Fruit fly (Drosophila melanogaster) whole organism, adult: ENCODE results near the gene CG14221.

ENCODE experiments used
- CG11617 ChIP-seq: fragments of 200-800 bp; sonication (Bioruptor generic); optimal IDR thresholded peaks from 2 replicates; lab custom pipeline; 2017; ENCODE audit warnings: mild to moderate bottlenecking, missing biosample characterization, missing genetic modification reagents, missing genetic modification characterization
- CG12768 ChIP-seq: fragments of 200-800 bp; sonication (Bioruptor generic); optimal IDR thresholded peaks from 2 replicates; lab custom pipeline; 2017; ENCODE audit warnings: missing biosample characterization, missing genetic modification characterization, mild to moderate bottlenecking, moderate library complexity, missing genetic modification reagents
- CG14711 ChIP-seq: fragments of 200-800 bp; sonication (Bioruptor generic); optimal IDR thresholded peaks from 2 replicates; lab custom pipeline; 2018; ENCODE audit warnings: missing biosample characterization, mild to moderate bottlenecking, missing genetic modification characterization, moderate library complexity
- CG1620 ChIP-seq: fragments of 200-800 bp; sonication (Bioruptor generic); optimal IDR thresholded peaks from 2 replicates; lab custom pipeline; 2016; ENCODE audit warnings: missing biosample characterization, missing genetic modification characterization
- CG33017 ChIP-seq: fragments of 200-800 bp; sonication (Bioruptor generic); optimal IDR thresholded peaks from 2 replicates; lab custom pipeline; 2018; ENCODE audit warnings: missing biosample characterization, mild to moderate bottlenecking, missing genetic modification characterization, moderate library complexity
- CG5204 ChIP-seq: fragments of 200-800 bp; sonication (Bioruptor generic); optimal IDR thresholded peaks from 2 replicates; lab custom pipeline; 2016; ENCODE audit warnings: missing biosample characterization, missing genetic modification characterization
- CG7045 ChIP-seq: fragments of 200-800 bp; sonication (Bioruptor generic); optimal IDR thresholded peaks from 2 replicates; lab custom pipeline; 2017; ENCODE audit warnings: missing biosample characterization, mild to moderate bottlenecking, missing genetic modification characterization
- CG7101 ChIP-seq: fragments of 200-800 bp; sonication (Bioruptor generic); optimal IDR thresholded peaks from 2 replicates; lab custom pipeline; 2018; ENCODE audit warnings: missing biosample characterization, mild to moderate bottlenecking, missing genetic modification characterization, moderate library complexity
- Clk ChIP-seq: fragments of 200-800 bp; sonication (Bioruptor generic); optimal IDR thresholded peaks from 2 replicates; lab custom pipeline; 2017; ENCODE audit warnings: missing biosample characterization, missing genetic modification characterization
- Crg-1 ChIP-seq: fragments of 200-800 bp; sonication (Bioruptor generic); optimal IDR thresholded peaks from 2 replicates; lab custom pipeline; 2016; ENCODE audit warnings: missing biosample characterization, missing genetic modification characterization
- Hr96 ChIP-seq: fragments of 200-800 bp; sonication (Bioruptor generic); optimal IDR thresholded peaks from 2 replicates; lab custom pipeline; 2016; ENCODE audit warnings: missing biosample characterization, missing genetic modification characterization
- Mnt ChIP-seq: fragments of 200-800 bp; sonication (Bioruptor generic); optimal IDR thresholded peaks from 2 replicates; lab custom pipeline; 2016; ENCODE audit warnings: missing biosample characterization, mild to moderate bottlenecking, missing genetic modification characterization
- bab1 ChIP-seq: fragments of 200-800 bp; sonication (Bioruptor generic); optimal IDR thresholded peaks from 3 replicates; lab custom pipeline; 2019; ENCODE audit warnings: missing biosample characterization, mild to moderate bottlenecking, missing genetic modification characterization, moderate library complexity
- cic ChIP-seq: fragments of 200-800 bp; sonication (Bioruptor generic); optimal IDR thresholded peaks from 2 replicates; lab custom pipeline; 2017; ENCODE audit warnings: missing biosample characterization, mild to moderate bottlenecking, missing genetic modification characterization, moderate library complexity
- cnc ChIP-seq, 2 experiments: fragments of >200 bp; optimal IDR thresholded peaks; 2 replicates each; lab custom pipeline; 2017
- kay ChIP-seq: fragments of 200-800 bp; sonication (Bioruptor generic); peaks from one replicate; lab custom pipeline; 2016; ENCODE audit warnings: missing biosample characterization, missing genetic modification characterization, borderline replicate concordance
- ovo ChIP-seq: fragments of 200-800 bp; sonication (Bioruptor generic); optimal IDR thresholded peaks from 2 replicates; lab custom pipeline; 2016; ENCODE audit warnings: missing biosample characterization, missing genetic modification characterization
- pad ChIP-seq: fragments of 200-800 bp; sonication (Bioruptor generic); optimal IDR thresholded peaks from 3 replicates; lab custom pipeline; 2017; ENCODE audit warnings: missing biosample characterization, missing genetic modification characterization, mild to moderate bottlenecking, moderate library complexity, missing genetic modification reagents
- tj ChIP-seq: fragments of 200-800 bp; sonication (Bioruptor generic); optimal IDR thresholded peaks from 3 replicates; lab custom pipeline; 2017; ENCODE audit warnings: missing biosample characterization, mild to moderate bottlenecking, missing genetic modification characterization, moderate library complexity
- toe ChIP-seq: fragments of 200-800 bp; sonication (Bioruptor generic); optimal IDR thresholded peaks from 2 replicates; lab custom pipeline; 2016; ENCODE audit warnings: missing biosample characterization, missing genetic modification characterization

Gene CG14221

dm6 chrX:19590070-19590469 is 31.0 kb downstream of the CG14221 start, which contains the start of gene CG14219:
Gene CG14219 (minus strand): TSS chrX:19590170.
- TF ChIP-seq Hr96 (no peak), CG33017 (tag; lab: Kevin White, UChicago) (no peak), Clk (GFP tag; lab: Kevin White, UChicago) (no peak), pad (GFP tag; lab: Kevin White, UChicago) (no peak), cic (no peak), toe (GFP tag; lab: Kevin White, UChicago) (no peak), bab1 (no peak), Crg-1 (no peak), CG14711 (tag; lab: Kevin White, UChicago) (no peak), CG1620 (GFP tag; lab: Kevin White, UChicago) (no peak), cnc (optimal IDR thresholded peaks at IDR 0.05; lab: Kevin White, UChicago) (no peak), ovo (GFP tag; lab: Kevin White, UChicago) (no peak), Mnt (GFP tag; lab: Kevin White, UChicago) (no peak), CG12768 (GFP tag; lab: Kevin White, UChicago) (no peak), CG7045 (GFP tag; lab: Kevin White, UChicago) (no peak), CG5204 (GFP tag; lab: Kevin White, UChicago) (no peak)

- TF ChIP-seq pad (GFP tag; lab: Kevin White, UChicago), result no peak
- TF ChIP-seq CG5204 (GFP tag; lab: Kevin White, UChicago), result no peak
- TF ChIP-seq CG33017 (tag; lab: Kevin White, UChicago), result no peak
- no peak for TF ChIP-seq CG14711 (tag; lab: Kevin White, UChicago)
- TF ChIP-seq ovo (GFP tag; lab: Kevin White, UChicago), result no peak
- TF ChIP-seq Clk (GFP tag; lab: Kevin White, UChicago), result no peak
- TF ChIP-seq CG12768 (GFP tag; lab: Kevin White, UChicago), result no peak
- TF ChIP-seq kay (GFP tag; lab: Kevin White, UChicago), result no peak
- TF ChIP-seq Crg-1, result no peak
- TF ChIP-seq bab1, result no peak
- no peak for TF ChIP-seq CG11617 (GFP tag; lab: Kevin White, UChicago)
- no peak for TF ChIP-seq Hr96
- TF ChIP-seq toe (GFP tag; lab: Kevin White, UChicago), result no peak
- TF ChIP-seq CG7045 (GFP tag; lab: Kevin White, UChicago), result no peak
- TF ChIP-seq tj, result no peak
- TF ChIP-seq CG1620 (GFP tag; lab: Kevin White, UChicago), result no peak
- TF ChIP-seq Mnt (GFP tag; lab: Kevin White, UChicago), result no peak
- TF ChIP-seq cnc (optimal IDR thresholded peaks at IDR 0.05; lab: Kevin White, UChicago), result no peak
These were observed 35.9 kb downstream of the CG14221 start for dm6 chrX:19585142-19585541.

dm6 chrX:19583317-19583716 is 37.7 kb downstream of the CG14221 start, which contains the start of gene CG14204:
Gene CG14204 (plus strand): TSS chrX:19583617.
- no peak for TF ChIP-seq bab1
- TF ChIP-seq CG11617 (GFP tag; lab: Kevin White, UChicago), result no peak
- no peak for TF ChIP-seq ovo (GFP tag; lab: Kevin White, UChicago)
- TF ChIP-seq Clk (GFP tag; lab: Kevin White, UChicago), result no peak
- TF ChIP-seq CG1620 (GFP tag; lab: Kevin White, UChicago), result no peak
- TF ChIP-seq Crg-1, result no peak
- TF ChIP-seq CG33017 (tag; lab: Kevin White, UChicago), result no peak
- no peak for TF ChIP-seq Mnt (GFP tag; lab: Kevin White, UChicago)
- TF ChIP-seq CG5204 (GFP tag; lab: Kevin White, UChicago), result no peak
- no peak for TF ChIP-seq Hr96
- no peak for TF ChIP-seq CG7101 (tag; lab: Kevin White, UChicago)
- TF ChIP-seq CG7045 (GFP tag; lab: Kevin White, UChicago), result no peak
- TF ChIP-seq CG14711 (tag; lab: Kevin White, UChicago), result no peak
- TF ChIP-seq toe (GFP tag; lab: Kevin White, UChicago), result no peak
- no peak for TF ChIP-seq CG12768 (GFP tag; lab: Kevin White, UChicago)
- TF ChIP-seq cic, result no peak
- TF ChIP-seq cnc (optimal IDR thresholded peaks at IDR 0.05; lab: Kevin White, UChicago), result no peak

dm6 chrX:19582732-19583131 is 38.3 kb downstream of the CG14221 start:
- TF ChIP-seq Hr96, result no peak
- no peak for TF ChIP-seq CG1620 (GFP tag; lab: Kevin White, UChicago)
- TF ChIP-seq CG14711 (tag; lab: Kevin White, UChicago), result no peak
- TF ChIP-seq bab1, result no peak
- TF ChIP-seq CG5204 (GFP tag; lab: Kevin White, UChicago), result no peak
- TF ChIP-seq CG33017 (tag; lab: Kevin White, UChicago), result no peak
- no peak for TF ChIP-seq CG7045 (GFP tag; lab: Kevin White, UChicago)
- TF ChIP-seq kay (GFP tag; lab: Kevin White, UChicago), result no peak
- TF ChIP-seq Crg-1, result no peak
- no peak for TF ChIP-seq ovo (GFP tag; lab: Kevin White, UChicago)
- no peak for TF ChIP-seq cnc (optimal IDR thresholded peaks at IDR 0.05; lab: Kevin White, UChicago)
- no peak for TF ChIP-seq CG12768 (GFP tag; lab: Kevin White, UChicago)
- no peak for TF ChIP-seq Clk (GFP tag; lab: Kevin White, UChicago)
- no peak for TF ChIP-seq cic
- TF ChIP-seq CG7101 (tag; lab: Kevin White, UChicago), result no peak
- TF ChIP-seq Mnt (GFP tag; lab: Kevin White, UChicago), result no peak
- TF ChIP-seq toe (GFP tag; lab: Kevin White, UChicago), result no peak
- TF ChIP-seq tj, result no peak

dm6 chrX:19581881-19582280 is 39.2 kb downstream of the CG14221 start, which contains the start of gene CG14218:
Gene CG14218 (minus strand): TSS chrX:19581981.
- TF ChIP-seq toe (GFP tag; lab: Kevin White, UChicago) (no peak), CG11617 (GFP tag; lab: Kevin White, UChicago) (no peak), CG12768 (GFP tag; lab: Kevin White, UChicago) (no peak), Hr96 (no peak), CG1620 (GFP tag; lab: Kevin White, UChicago) (no peak), Clk (GFP tag; lab: Kevin White, UChicago) (no peak), pad (GFP tag; lab: Kevin White, UChicago) (no peak), CG7101 (tag; lab: Kevin White, UChicago) (no peak), Crg-1 (no peak), ovo (GFP tag; lab: Kevin White, UChicago) (no peak), bab1 (no peak), CG33017 (tag; lab: Kevin White, UChicago) (no peak)
